Fruit fly (Drosophila melanogaster) whole organism, embryonic: ENCODE results near the gene CG4066.

Source experiments
- Bdp1 ChIP-seq: fragments of 200-800 bp; sonication (Bioruptor generic); optimal IDR thresholded peaks from 3 replicates; lab custom pipeline; 2016; ENCODE audit warnings: missing biosample characterization, missing genetic modification characterization
- Bgb ChIP-seq: fragments of 200-800 bp; sonication (Bioruptor generic); IDR thresholded peaks from 2 replicates; pipeline ENCODE4 v1.3.6; 2022; ENCODE audit warnings: missing biosample characterization, missing genetic modification characterization; ENCODE audit not compliant: partially characterized antibody
- CG10431 ChIP-seq: fragments of 200-800 bp; sonication (Bioruptor generic); optimal IDR thresholded peaks from 3 replicates; lab custom pipeline; 2018; ENCODE audit warnings: missing biosample characterization, mild to moderate bottlenecking, missing genetic modification characterization
- CG10654 ChIP-seq: fragments of 200-800 bp; sonication (Bioruptor generic); optimal IDR thresholded peaks from 2 replicates; lab custom pipeline; 2016; ENCODE audit warnings: missing biosample characterization, missing genetic modification characterization
- CG11247 ChIP-seq: fragments of 200-800 bp; sonication (Bioruptor generic); IDR thresholded peaks from 2 replicates; pipeline ENCODE4 v1.3.6; 2022; ENCODE audit warnings: missing biosample characterization, missing genetic modification characterization
- CG12299 ChIP-seq: fragments of 200-800 bp; sonication (Bioruptor generic); optimal IDR thresholded peaks from 2 replicates; lab custom pipeline; 2018; ENCODE audit warnings: missing biosample characterization, mild to moderate bottlenecking, missing genetic modification characterization
- CG14965 ChIP-seq: fragments of 200-800 bp; sonication (Bioruptor generic); optimal IDR thresholded peaks from 2 replicates; lab custom pipeline; 2016; ENCODE audit warnings: missing biosample characterization, missing genetic modification characterization, borderline replicate concordance
- CG16863 ChIP-seq: fragments of 200-800 bp; sonication (Bioruptor generic); optimal IDR thresholded peaks from 3 replicates; lab custom pipeline; 2016; ENCODE audit warnings: missing biosample characterization, missing genetic modification characterization
- CG17359 ChIP-seq: fragments of 200-800 bp; sonication (Bioruptor generic); optimal IDR thresholded peaks from 3 replicates; lab custom pipeline; 2018; ENCODE audit warnings: missing biosample characterization, mild to moderate bottlenecking, missing genetic modification characterization, moderate library complexity
- CG17612 ChIP-seq: fragments of 200-800 bp; sonication (Bioruptor generic); IDR thresholded peaks from 2 replicates; pipeline ENCODE4 v1.3.6; 2022; ENCODE audit warnings: missing biosample characterization, missing genetic modification characterization
- CG18599 ChIP-seq: fragments of 200-800 bp; sonication (Bioruptor generic); optimal IDR thresholded peaks from 3 replicates; lab custom pipeline; 2017; ENCODE audit warnings: missing biosample characterization, missing genetic modification characterization, mild to moderate bottlenecking, moderate library complexity, missing genetic modification reagents
- CG18619 ChIP-seq: fragments of 200-800 bp; sonication (Bioruptor generic); optimal IDR thresholded peaks from 3 replicates; lab custom pipeline; 2017; ENCODE audit warnings: missing biosample characterization, mild to moderate bottlenecking, missing genetic modification characterization
- CG3995 ChIP-seq: fragments of 200-800 bp; sonication (Bioruptor generic); optimal IDR thresholded peaks from 3 replicates; lab custom pipeline; 2016; ENCODE audit warnings: missing biosample characterization, missing genetic modification characterization
- CG8290 ChIP-seq, 3 experiments: fragments of 200-800 bp; sonication (Bioruptor generic); optimal IDR thresholded peaks; 2 replicates each; lab custom pipeline; 2016 to 2019; ENCODE audit warnings: missing biosample characterization in 3 of 3, missing genetic modification characterization in 3 of 3, mild to moderate bottlenecking in 2 of 3, moderate library complexity in 1 of 3
- CG8478 ChIP-seq: fragments of >200 bp; optimal IDR thresholded peaks from 2 replicates; lab custom pipeline; 2018
- CG8924 ChIP-seq: fragments of 200-800 bp; optimal IDR thresholded peaks from 3 replicates; lab custom pipeline; 2019; ENCODE audit warnings: missing biosample characterization, mild to moderate bottlenecking, missing genetic modification characterization, moderate library complexity
- Camta ChIP-seq: fragments of 200-800 bp; sonication (Bioruptor generic); optimal IDR thresholded peaks from 2 replicates; lab custom pipeline; 2016; ENCODE audit warnings: missing biosample characterization, missing genetic modification characterization
- CoRest ChIP-seq: fragments of 200-800 bp; sonication (Bioruptor generic); optimal IDR thresholded peaks from 3 replicates; lab custom pipeline; 2018; ENCODE audit warnings: missing biosample characterization, mild to moderate bottlenecking, missing genetic modification characterization, moderate library complexity
- D19A ChIP-seq: fragments of 200-800 bp; optimal IDR thresholded peaks from 3 replicates; lab custom pipeline; 2019; ENCODE audit warnings: missing biosample characterization, mild to moderate bottlenecking, missing genetic modification characterization, moderate library complexity
- Deaf1 ChIP-seq: fragments of 200-800 bp; optimal IDR thresholded peaks from 3 replicates; lab custom pipeline; 2019; ENCODE audit warnings: missing biosample characterization, mild to moderate bottlenecking, missing genetic modification characterization, moderate library complexity
- Ets65A ChIP-seq: fragments of 200-800 bp; sonication (Bioruptor generic); peaks from one replicate; lab custom pipeline; 2016; ENCODE audit warnings: missing biosample characterization, missing genetic modification characterization
- Ets97D ChIP-seq: fragments of 200-800 bp; sonication (Bioruptor generic); optimal IDR thresholded peaks from 3 replicates; lab custom pipeline; 2016; ENCODE audit warnings: missing biosample characterization, missing genetic modification characterization
- H15 ChIP-seq: fragments of 200-800 bp; sonication (Bioruptor generic); IDR thresholded peaks from 3 replicates; pipeline ENCODE4 v1.3.6; 2022; ENCODE audit warnings: missing biosample characterization, missing genetic modification characterization
- Hey ChIP-seq: fragments of 200-800 bp; sonication (Bioruptor generic); optimal IDR thresholded peaks from 3 replicates; lab custom pipeline; 2018; ENCODE audit warnings: missing biosample characterization, mild to moderate bottlenecking, missing genetic modification characterization
- Hr51 ChIP-seq, 2 experiments: fragments of 200-800 bp; sonication (Bioruptor generic); optimal IDR thresholded peaks; 2 replicates in 1 of 2; 3 replicates in 1 of 2; lab custom pipeline; 2016 to 2018; ENCODE audit warnings: missing biosample characterization in 2 of 2, missing genetic modification characterization in 2 of 2, mild to moderate bottlenecking in 1 of 2, moderate library complexity in 1 of 2
- Jarid2 ChIP-seq: fragments of 200-800 bp; sonication (Bioruptor generic); optimal IDR thresholded peaks from 3 replicates; lab custom pipeline; 2017; ENCODE audit warnings: mild to moderate bottlenecking, missing biosample characterization, missing genetic modification reagents, missing genetic modification characterization
- Neu2 ChIP-seq: fragments of 200-800 bp; sonication (Bioruptor generic); optimal IDR thresholded peaks from 3 replicates; lab custom pipeline; 2016; ENCODE audit warnings: missing biosample characterization, missing genetic modification characterization, borderline replicate concordance
- Sin3A ChIP-seq: fragments of >200 bp; optimal IDR thresholded peaks from 2 replicates; lab custom pipeline; 2018
- abd-A ChIP-seq: fragments of 200-800 bp; sonication (Bioruptor generic); optimal IDR thresholded peaks from 3 replicates; lab custom pipeline; 2019; ENCODE audit warnings: missing biosample characterization, mild to moderate bottlenecking, missing genetic modification characterization, moderate library complexity
- gem ChIP-seq: fragments of 200-800 bp; sonication (Bioruptor generic); optimal IDR thresholded peaks from 2 replicates; lab custom pipeline; 2019; ENCODE audit warnings: missing biosample characterization, mild to moderate bottlenecking, missing genetic modification characterization, moderate library complexity
- kay ChIP-seq: fragments of 200-800 bp; sonication (Bioruptor generic); optimal IDR thresholded peaks from 2 replicates; lab custom pipeline; 2016; ENCODE audit warnings: missing biosample characterization, missing genetic modification characterization
- mirr ChIP-seq: fragments of 200-800 bp; sonication (Bioruptor generic); optimal IDR thresholded peaks from 3 replicates; lab custom pipeline; 2018; ENCODE audit warnings: missing biosample characterization, mild to moderate bottlenecking, missing genetic modification characterization
- nerfin-1 ChIP-seq: fragments of 200-800 bp; sonication (Bioruptor generic); optimal IDR thresholded peaks from 3 replicates; lab custom pipeline; 2019; ENCODE audit warnings: missing biosample characterization, mild to moderate bottlenecking, missing genetic modification characterization, moderate library complexity
- oc ChIP-seq: fragments of 200-800 bp; sonication (Bioruptor generic); optimal IDR thresholded peaks from 2 replicates; lab custom pipeline; 2018; ENCODE audit warnings: missing biosample characterization, mild to moderate bottlenecking, missing genetic modification characterization, moderate library complexity
- prd ChIP-seq, 3 experiments: fragments of >200 bp in 2 of 3; fragments of 200-800 bp in 1 of 3; sonication (Bioruptor generic) in 1 of 3; optimal IDR thresholded peaks in 2 of 3; IDR thresholded peaks in 1 of 3; 2 replicates in 2 of 3; 3 replicates in 1 of 3; pipeline versions ENCODE4 v1.3.6 to Lab custom; 2017 to 2022; ENCODE audit warnings: missing biosample characterization in 1 of 3, missing genetic modification characterization in 1 of 3
- run ChIP-seq: fragments of 200-800 bp; sonication (Bioruptor generic); optimal IDR thresholded peaks from 3 replicates; lab custom pipeline; 2018; ENCODE audit warnings: missing biosample characterization, mild to moderate bottlenecking, missing genetic modification characterization
- sqz ChIP-seq: fragments of 200-800 bp; sonication (Bioruptor generic); optimal IDR thresholded peaks from 3 replicates; lab custom pipeline; 2018; ENCODE audit warnings: missing biosample characterization, mild to moderate bottlenecking, missing genetic modification characterization
- stc ChIP-seq: fragments of 200-800 bp; sonication (Bioruptor generic); IDR thresholded peaks from 2 replicates; pipeline ENCODE4 v1.3.6; 2022; ENCODE audit warnings: missing biosample characterization, missing genetic modification characterization
- tup ChIP-seq: fragments of 200-800 bp; sonication (Bioruptor generic); optimal IDR thresholded peaks from 2 replicates; lab custom pipeline; 2016; ENCODE audit warnings: missing biosample characterization, mild to moderate bottlenecking, missing genetic modification characterization, moderate library complexity
- vvl ChIP-seq: fragments of 200-800 bp; sonication (Bioruptor generic); IDR thresholded peaks from 2 replicates; pipeline ENCODE4 v1.3.6; 2022; ENCODE audit warnings: missing biosample characterization, missing genetic modification characterization

Gene CG4066

DNA sequence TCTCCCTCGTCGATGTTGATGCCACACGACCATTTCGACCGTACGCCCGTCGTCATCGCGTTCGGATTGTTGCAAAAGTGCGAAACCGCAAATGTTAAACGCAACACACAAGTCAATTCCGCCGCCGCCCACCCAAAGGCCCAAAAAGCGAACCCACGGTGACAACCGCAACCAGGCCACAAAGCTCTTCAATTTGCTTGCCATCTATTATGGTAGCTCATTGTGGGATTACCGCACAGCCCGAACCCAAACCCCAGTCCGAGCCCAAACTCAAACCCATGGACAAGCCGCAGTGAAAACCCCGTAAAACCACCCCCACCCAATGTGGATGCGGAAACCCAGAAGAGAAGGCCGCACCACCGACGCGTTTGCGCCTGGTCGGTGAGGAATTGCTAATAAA is 18.7 kb downstream of the CG4066 start:
- TF ChIP-seq Neu2 (GFP tag; lab: Kevin White, UChicago) (no peak), mirr (GFP tag; lab: Kevin White, UChicago) (peak; percentile 50), Hr51 (GFP tag; optimal IDR thresholded peaks at IDR 0.05; lab: Kevin White, UChicago) (peak in 1 of 2 experiments; percentile 25), CG10431 (no peak), abd-A (tag; lab: Kevin White, UChicago) (peak; percentile 43), Bgb (GFP tag; lab: Robert Waterston, UW) (peak; percentile 14; the same call in 1 of the 2 replicates), Hey (tag; lab: Kevin White, UChicago) (peak; percentile 85), oc (tag; lab: Kevin White, UChicago) (peak; percentile 50), CG18599 (GFP tag; lab: Kevin White, UChicago) (no peak), CG3995 (no peak), Ets97D (GFP tag; lab: Kevin White, UChicago) (no peak), CG12299 (no peak), nerfin-1 (tag; lab: Kevin White, UChicago) (peak; percentile 59), Deaf1 (tag; lab: Kevin White, UChicago) (peak; percentile 43), Ets65A (GFP tag; lab: Kevin White, UChicago) (peak; percentile 47), run (tag; lab: Kevin White, UChicago) (peak; percentile 93), H15 (no peak)

DNA sequence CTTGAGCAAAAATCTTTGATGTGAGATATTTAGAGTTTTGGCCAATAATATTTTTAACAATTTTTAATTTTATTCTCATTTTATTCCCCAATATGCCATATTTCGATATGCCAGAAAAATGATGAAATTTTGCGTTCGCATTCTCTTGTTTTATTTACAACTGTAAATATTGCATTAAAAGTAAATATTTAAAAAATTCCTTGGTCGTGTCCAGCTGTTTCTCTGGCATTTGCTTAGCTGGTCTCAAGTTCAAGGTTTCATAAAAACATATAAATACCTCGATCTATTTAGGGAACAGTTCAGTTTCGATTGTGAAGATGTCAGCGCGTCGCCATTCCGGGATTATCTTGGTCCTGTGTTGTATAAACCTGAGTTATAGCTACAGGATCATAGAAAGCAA is 30.2 kb downstream of the CG4066 start, which contains the start of gene Sgsf:
Sgsf (plus strand) TSS at position 301 of the 400 bp plus-strand sequence.
- TF ChIP-seq CG8478 (lab: Kevin White, UChicago) (no peak), CoRest (no peak), kay (GFP tag; lab: Kevin White, UChicago) (no peak), CG17359 (tag; lab: Kevin White, UChicago) (no peak), Bdp1 (GFP tag; lab: Kevin White, UChicago) (no peak), vvl (GFP tag; lab: Robert Waterston, UW) (no peak), CG18619 (no peak), CG8290 (GFP tag; optimal IDR thresholded peaks at IDR 0.05; lab: Kevin White, UChicago) (no peak), CG8290 (tag; optimal IDR thresholded peaks at IDR 0.05; lab: Kevin White, UChicago) (no peak), CG14965 (GFP tag; lab: Kevin White, UChicago) (no peak), CG11247 (GFP tag; lab: Robert Waterston, UW) (no peak), CG3995 (no peak), prd (optimal IDR thresholded peaks at IDR 0.05; lab: Kevin White, UChicago) (no peak), prd (GFP tag; IDR thresholded peaks at IDR 0.05; lab: Robert Waterston, UW) (no peak), Camta (no peak), CG8924 (no peak), Sin3A (lab: Kevin White, UChicago) (no peak), stc (GFP tag; lab: Robert Waterston, UW) (no peak), CG10654 (GFP tag; lab: Kevin White, UChicago) (no peak), Jarid2 (GFP tag; lab: Kevin White, UChicago) (no peak)

dm6 chr3R:12344914-12345549 is 33.9 kb downstream of the CG4066 start:
- TF ChIP-seq sqz (GFP tag; lab: Kevin White, UChicago) (peak; percentile 12), tup (GFP tag; lab: Kevin White, UChicago) (no peak), CG17612 (GFP tag; lab: Robert Waterston, UW) (peak; percentile 89), gem (tag; lab: Kevin White, UChicago) (peak; percentile 17), D19A (tag; lab: Kevin White, UChicago) (peak; percentile 68), CG16863 (GFP tag; lab: Kevin White, UChicago) (no peak), CG8290 (GFP tag; optimal IDR thresholded peaks at IDR 0.05; lab: Kevin White, UChicago) (peak; percentile 94), CG8290 (tag; optimal IDR thresholded peaks at IDR 0.05; lab: Kevin White, UChicago) (peak in 1 of 2 experiments; percentile 81)
